Worm (Caenorhabditis elegans) whole organism, dauer: ENCODE data around the gene dve-1.

Source experiments
- unc-62 ChIP-seq: sonication (generic microtip); optimal IDR thresholded peaks from 2 replicates; lab custom pipeline; 2017; ENCODE audit warnings: missing biosample characterization, missing genetic modification reagents, missing genetic modification characterization

The dve-1 gene

DNA sequence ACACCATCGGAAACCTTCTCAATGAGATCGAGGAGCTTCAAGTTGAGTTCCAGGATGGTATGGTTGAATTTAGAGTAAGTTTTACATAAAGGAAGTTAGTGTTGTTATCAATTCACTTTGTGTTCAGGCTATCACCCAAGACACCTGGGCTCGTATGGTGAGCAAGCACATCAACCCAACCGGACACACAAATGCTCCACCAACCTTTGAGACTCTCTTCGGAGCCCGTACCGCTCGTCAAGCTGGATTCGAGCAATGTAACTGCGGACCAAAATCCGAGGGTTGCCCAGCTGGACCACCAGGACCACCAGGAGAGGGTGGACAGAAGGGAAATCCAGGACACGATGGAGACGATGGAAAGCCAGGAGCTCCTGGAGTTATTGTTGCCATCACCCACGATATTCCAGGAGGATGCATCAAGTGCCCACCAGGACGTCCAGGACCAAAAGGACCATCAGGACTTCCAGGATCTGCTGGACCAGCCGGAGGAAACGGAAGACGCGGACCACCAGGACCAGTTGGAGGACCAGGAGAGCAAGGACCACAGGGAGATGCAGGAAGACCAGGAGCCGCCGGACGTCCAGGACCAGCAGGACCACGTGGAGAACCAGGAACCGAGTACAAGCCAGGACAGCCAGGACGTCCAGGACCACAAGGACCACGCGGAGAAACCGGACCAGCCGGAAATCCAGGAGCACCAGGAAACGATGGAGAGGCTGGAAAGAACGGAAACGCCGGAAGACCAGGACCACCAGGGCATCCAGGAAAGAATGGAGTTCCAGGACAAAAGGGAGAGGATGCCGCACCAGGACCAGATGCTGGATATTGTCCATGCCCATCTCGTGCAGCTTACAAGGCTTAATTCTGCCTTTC, 11.6 kb downstream of the dve-1 start:
- TF ChIP-seq unc-62 (GFP tag; lab: Kevin White, UChicago): no peak

DNA sequence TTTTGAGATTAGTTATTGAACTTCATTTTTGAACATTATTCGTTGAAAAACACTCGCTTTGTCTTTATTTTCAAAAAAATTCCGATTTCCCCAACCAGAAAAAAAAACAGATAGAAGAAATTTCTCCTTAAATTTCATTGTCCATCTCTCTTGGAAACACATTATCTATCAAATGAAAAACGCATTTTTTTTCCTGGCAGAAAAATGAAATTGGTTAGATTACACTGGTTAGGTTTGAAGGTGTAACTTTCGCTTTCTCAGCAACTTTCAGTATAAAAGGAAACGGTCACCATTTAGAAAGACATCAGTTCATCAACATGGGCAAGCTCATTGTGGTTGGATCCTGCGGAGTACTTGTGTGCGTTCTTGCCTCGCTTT, 12.2 kb downstream of the dve-1 start, which contains the start of gene col-19:
Gene col-19 (plus strand): TSS at position 301 of the 378 bp plus-strand sequence.
- TF ChIP-seq unc-62 (GFP tag; lab: Kevin White, UChicago): no peak

DNA sequence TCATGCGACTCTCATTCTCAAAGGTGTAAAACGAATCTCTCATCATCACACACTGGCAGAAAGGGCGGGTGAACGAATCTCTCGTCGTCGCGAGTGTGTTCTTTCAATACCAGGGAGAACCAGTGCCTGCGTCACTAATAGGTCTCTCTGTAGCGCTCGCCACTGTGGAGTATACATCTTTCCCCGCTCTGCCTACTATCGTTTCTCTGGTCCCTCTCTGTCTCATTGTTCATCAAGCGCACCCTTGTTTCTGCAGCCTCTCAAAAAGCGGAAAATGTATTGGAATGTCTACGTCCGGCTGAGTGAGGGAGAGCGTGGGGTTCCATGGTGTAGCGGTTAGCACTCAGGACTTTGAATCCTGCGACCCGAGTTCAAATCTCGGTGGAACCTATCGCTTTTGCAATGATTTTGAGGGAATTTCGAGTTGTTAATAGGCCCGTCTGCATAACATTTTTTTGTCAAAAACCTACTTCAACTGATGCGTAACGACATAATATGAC, 23.5 kb downstream of the dve-1 start:
- TF ChIP-seq unc-62 (GFP tag; lab: Kevin White, UChicago): no peak

DNA sequence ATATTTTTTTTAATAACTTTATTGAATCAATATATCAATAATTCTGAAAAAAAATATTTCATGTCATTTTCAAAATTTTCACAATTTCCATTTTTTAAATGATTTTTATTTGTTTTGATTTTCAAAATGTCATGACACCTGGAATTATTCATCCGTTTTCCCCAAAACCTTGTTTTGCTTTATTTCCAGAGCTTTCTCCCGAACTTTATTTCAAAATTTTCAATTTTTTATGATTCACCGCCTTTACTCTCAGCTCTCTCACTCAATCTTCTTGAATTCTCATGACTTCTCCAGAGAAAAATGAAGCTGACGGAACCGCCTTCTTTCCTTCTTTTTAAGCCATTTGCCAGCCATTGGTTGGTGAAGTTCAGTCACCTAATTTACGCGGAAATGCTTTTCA, 29.0 kb downstream of the dve-1 start, which contains the start of gene R04A9.1:
Gene R04A9.1 (plus strand): TSS at position 301 of the 400 bp plus-strand sequence.
- no peak for TF ChIP-seq unc-62 (GFP tag; lab: Kevin White, UChicago)

DNA sequence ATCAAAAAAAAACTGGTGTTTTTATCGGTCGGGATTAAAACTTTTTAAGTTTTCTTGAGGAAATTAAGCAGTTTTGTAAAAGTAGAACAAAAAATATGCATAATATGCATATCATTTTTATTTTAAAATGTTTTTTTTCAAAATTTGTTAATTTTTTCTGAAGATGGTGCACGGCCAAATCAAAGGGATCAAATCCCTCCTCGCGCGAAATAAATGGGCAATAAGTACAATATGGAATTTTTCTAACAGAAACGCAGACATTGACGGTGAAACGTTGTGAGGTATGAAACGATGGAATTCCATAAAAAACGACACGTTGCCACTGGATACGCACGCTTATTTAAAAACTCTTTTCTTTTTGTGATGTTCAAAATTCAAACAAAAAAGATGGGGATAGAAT, 30.7 kb downstream of the dve-1 start:
- TF ChIP-seq unc-62 (GFP tag; lab: Kevin White, UChicago): no peak

DNA sequence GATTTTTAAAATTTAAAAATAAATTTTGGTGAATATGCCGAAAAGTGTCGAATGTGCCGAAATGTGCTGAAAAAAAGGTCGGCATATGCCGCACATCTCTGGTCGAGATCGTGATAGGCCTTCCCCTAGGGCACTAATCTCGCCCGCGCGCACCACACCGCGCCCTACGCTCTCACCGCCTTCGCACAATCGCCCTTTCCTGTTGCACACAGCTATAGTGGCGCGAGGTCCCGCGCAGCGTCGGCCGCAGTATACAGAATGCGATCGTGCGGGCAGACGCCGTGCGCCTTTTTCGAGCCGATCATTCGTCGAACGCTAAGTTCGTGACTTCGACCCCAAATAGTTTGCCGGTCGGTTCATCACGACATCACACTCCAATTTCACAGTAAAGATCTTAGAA, 34.1 kb downstream of the dve-1 start:
- TF ChIP-seq unc-62 (GFP tag; lab: Kevin White, UChicago): no peak

DNA sequence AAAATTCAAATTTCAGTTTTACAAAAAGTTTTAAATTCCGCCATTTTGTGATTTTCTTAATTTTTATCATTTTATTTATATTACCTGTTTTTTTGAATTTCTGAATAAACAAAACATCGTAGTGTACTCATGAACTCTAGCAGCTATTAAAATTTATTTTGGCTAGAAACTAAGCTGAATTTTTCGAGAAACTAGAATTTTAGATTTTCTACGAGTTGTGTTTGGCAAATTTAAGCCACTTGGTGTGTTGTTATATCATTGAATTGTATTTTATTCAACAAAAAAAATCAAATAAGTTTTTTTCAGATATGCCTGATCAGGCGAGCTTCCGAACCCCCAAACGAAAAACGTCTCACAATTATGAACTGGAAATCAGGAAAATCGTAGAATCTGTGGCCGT, 36.4 kb downstream of the dve-1 start, which contains the start of gene R04A9.6:
Gene R04A9.6 (plus strand): TSS at position 301 of the 400 bp plus-strand sequence.
- no peak for TF ChIP-seq unc-62 (GFP tag; lab: Kevin White, UChicago)

ce11 chrX:394709-395108, 38.9 kb downstream of the dve-1 start, which contains the start of gene R04A9.7:
TSS of gene R04A9.7 (minus strand) at chrX:394892.
- no peak for TF ChIP-seq unc-62 (GFP tag; lab: Kevin White, UChicago)

DNA sequence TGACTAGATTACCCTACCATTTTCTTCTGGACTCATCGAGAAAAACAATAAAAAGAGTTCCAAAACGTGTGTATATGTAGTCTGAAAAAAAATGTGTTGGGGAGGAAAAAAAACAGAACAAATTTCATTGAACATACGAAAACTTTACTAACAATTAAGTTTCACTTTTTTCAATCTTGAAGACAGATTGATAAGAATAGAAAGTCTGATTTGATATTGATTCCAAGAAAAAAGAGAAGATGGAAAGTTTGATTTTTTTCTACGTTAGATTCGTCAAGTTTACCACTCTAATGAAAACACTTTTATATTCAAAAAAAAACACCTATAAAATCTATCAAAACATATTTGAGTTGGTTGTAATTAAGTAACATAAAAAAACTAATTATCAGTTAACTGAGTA, 43.1 kb downstream of the dve-1 start, which contains the start of gene R04A9.9:
Gene R04A9.9 (minus strand): TSS at position 101 of the 400 bp plus-strand sequence.
- TF ChIP-seq unc-62 (GFP tag; lab: Kevin White, UChicago): no peak

ce11 chrX:389566-389965, 44.0 kb downstream of the dve-1 start:
- TF ChIP-seq unc-62 (GFP tag; lab: Kevin White, UChicago): no peak

ce11 chrX:388728-389127, 44.9 kb downstream of the dve-1 start, which contains the start of gene ceh-93:
TSS of gene ceh-93 (minus strand) at chrX:388797.
- TF ChIP-seq unc-62 (GFP tag; lab: Kevin White, UChicago): no peak

DNA sequence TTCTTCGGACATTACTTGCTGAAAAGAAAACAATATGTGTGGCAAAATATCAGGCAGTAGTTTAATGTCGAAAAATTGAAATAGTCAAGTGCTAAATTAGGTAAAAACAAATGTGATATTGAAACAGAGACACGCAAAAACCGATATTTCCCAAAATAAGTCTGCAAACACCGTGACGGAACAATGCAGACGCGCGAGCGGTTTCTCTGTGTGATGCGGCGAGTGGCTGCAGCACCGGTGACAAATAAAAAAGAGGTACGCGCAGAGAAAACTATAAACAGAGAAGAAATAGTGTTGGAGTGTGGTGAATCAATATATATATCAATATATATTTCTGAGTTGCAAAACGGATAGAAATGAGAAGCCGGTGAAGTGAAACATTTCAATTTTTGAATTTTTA, 50.9 kb downstream of the dve-1 start, which contains the start of gene ife-2:
Gene ife-2 (minus strand): TSS at position 18 of the 400 bp plus-strand sequence.
- TF ChIP-seq unc-62 (GFP tag; lab: Kevin White, UChicago): no peak

DNA sequence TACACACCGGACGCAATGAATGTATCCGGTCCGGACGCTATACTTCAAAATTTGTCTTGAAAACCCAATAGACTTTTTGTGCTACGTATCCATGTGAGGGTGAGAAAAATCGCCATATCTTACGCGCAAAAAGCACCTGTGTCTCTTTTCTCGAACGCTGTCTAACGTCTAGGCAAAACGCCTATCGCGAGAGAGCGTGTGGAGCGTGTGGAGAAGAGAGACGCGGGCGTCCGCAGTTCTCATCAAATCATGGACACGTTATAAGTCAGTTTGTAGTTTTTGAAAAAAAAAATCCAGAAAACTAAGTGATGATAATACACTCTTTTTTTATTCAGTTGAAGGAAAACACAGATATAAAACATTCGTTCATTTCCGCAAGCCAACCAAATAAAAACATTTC, 52.6 kb downstream of the dve-1 start:
- TF ChIP-seq unc-62 (GFP tag; lab: Kevin White, UChicago): no peak

ce11 chrX:380505-380904, 53.1 kb downstream of the dve-1 start, which contains the start of gene R04A9.3:
TSS of gene R04A9.3 (minus strand) at chrX:380605.
- no peak for TF ChIP-seq unc-62 (GFP tag; lab: Kevin White, UChicago)
